Worm (Caenorhabditis elegans): Measurements from ENCODE around the gene nlp-28.

The nlp-28 gene

ce11 chrV:4005219-4005618, 17.5 kb downstream of the nlp-28 start, which contains the start of gene srh-8:
Gene srh-8 (plus strand): TSS chrV:4005519.
- TF ChIP-seq mbf-1 (tag; optimal IDR thresholded peaks at IDR 0.05) (no peak), ceh-82 (tag; optimal IDR thresholded peaks at IDR 0.05) (no peak), sma-9 (GFP tag; optimal IDR thresholded peaks at IDR 0.05) (no peak), sma-9 (tag; optimal IDR thresholded peaks at IDR 0.05) (no peak), sma-3 (GFP tag; optimal IDR thresholded peaks at IDR 0.05) (no peak), R02D3.7 (tag; optimal IDR thresholded peaks at IDR 0.05) (no peak)

DNA sequence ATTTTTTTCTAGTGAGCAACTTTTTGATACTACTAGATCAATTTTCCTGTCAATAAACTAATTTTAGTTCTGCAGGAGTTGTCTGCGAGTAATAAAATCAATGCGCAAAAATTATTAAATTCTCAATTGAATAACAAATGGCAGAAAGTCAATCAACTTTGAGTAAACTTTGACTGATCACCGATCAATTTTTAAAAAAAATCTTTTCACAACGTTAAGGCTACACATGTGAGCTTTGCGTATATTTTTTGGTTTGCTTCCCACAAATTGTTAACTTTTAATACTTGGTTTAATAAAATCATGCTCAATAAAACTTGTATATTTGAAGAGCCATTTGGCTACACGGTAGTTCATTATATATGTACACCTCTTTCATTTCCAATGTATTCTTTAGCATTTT, 20.2 kb downstream of the nlp-28 start, which contains the start of gene srh-7:
TSS of gene srh-7 (plus strand) at position 301 of the 400 bp plus-strand sequence.
- TF ChIP-seq nhr-6 (tag; optimal IDR thresholded peaks at IDR 0.05) (no peak), R02D3.7 (tag; optimal IDR thresholded peaks at IDR 0.05) (no peak), nhr-25 (tag; optimal IDR thresholded peaks at IDR 0.05) (no peak), alr-1 (tag; optimal IDR thresholded peaks at IDR 0.05) (no peak), lsy-2 (tag; optimal IDR thresholded peaks at IDR 0.05) (no peak), nhr-10 (tag; optimal IDR thresholded peaks at IDR 0.05) (no peak), unc-55 (GFP tag; optimal IDR thresholded peaks at IDR 0.05) (no peak), sma-9 (GFP tag; optimal IDR thresholded peaks at IDR 0.05) (no peak), sma-9 (tag; optimal IDR thresholded peaks at IDR 0.05) (no peak), snpc-4 (tag; optimal IDR thresholded peaks at IDR 0.05) (no peak), ZK546.5 (tag; optimal IDR thresholded peaks at IDR 0.05) (no peak)

DNA sequence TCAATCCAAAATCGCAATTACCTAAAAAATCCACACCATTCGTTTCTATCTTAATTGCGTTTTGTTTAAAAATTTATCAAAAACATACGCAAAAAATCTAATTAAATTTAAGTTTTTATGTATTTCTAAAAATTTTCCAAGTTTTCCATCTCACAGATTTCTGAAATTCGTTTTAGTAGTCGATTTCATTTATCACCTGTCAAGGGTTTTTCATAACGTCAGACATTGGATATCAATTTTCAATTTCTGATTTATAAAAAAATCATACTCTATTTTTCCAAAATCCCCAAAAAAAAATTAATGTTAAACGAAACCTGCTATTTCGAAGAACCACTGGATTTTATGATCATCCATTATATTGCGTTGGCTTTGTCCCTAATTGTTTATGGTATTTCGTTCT, 22.5 kb downstream of the nlp-28 start, which contains the start of gene srh-4:
TSS of gene srh-4 (plus strand) at position 301 of the 400 bp plus-strand sequence.
- TF ChIP-seq unc-55 (GFP tag; optimal IDR thresholded peaks at IDR 0.05) (no peak), R02D3.7 (tag; optimal IDR thresholded peaks at IDR 0.05) (no peak), ceh-82 (tag; optimal IDR thresholded peaks at IDR 0.05) (no peak), snpc-4 (tag; optimal IDR thresholded peaks at IDR 0.05) (no peak), lsy-2 (tag; optimal IDR thresholded peaks at IDR 0.05) (no peak), mbf-1 (tag; optimal IDR thresholded peaks at IDR 0.05) (no peak), F13H6.1 (tag; optimal IDR thresholded peaks at IDR 0.05) (no peak), nhr-11 (tag; optimal IDR thresholded peaks at IDR 0.05) (no peak), elt-1 (tag; optimal IDR thresholded peaks at IDR 0.05) (no peak), nhr-23 (tag; optimal IDR thresholded peaks at IDR 0.05) (no peak), lin-11 (tag; optimal IDR thresholded peaks at IDR 0.05) (no peak), nhr-10 (tag; optimal IDR thresholded peaks at IDR 0.05) (no peak), egl-27 (tag; optimal IDR thresholded peaks at IDR 0.05) (no peak)

- TF ChIP-seq peb-1 (tag; optimal IDR thresholded peaks at IDR 0.05) (no peak), ztf-4 (tag; optimal IDR thresholded peaks at IDR 0.05) (no peak), F13H6.1 (tag; optimal IDR thresholded peaks at IDR 0.05) (no peak), ama-1 (optimal IDR thresholded peaks at IDR 0.05) (no peak), aly-2 (tag; optimal IDR thresholded peaks at IDR 0.05) (no peak), ztf-1 (GFP tag; conservative IDR thresholded peaks at IDR 0.05) (no peak), unc-39 (tag; optimal IDR thresholded peaks at IDR 0.05) (no peak), mbf-1 (tag; optimal IDR thresholded peaks at IDR 0.05) (no peak)
These were observed 29.1 kb downstream of the nlp-28 start, which contains the start of gene srw-89 for ce11 chrV:4016780-4017179. Gene srw-89 (plus strand): TSS chrV:4017080.

- TF ChIP-seq fos-1 (tag; optimal IDR thresholded peaks at IDR 0.05) (no peak), blmp-1 (tag; optimal IDR thresholded peaks at IDR 0.05; ENCODE audit: insufficient read depth) (no peak), R02D3.7 (tag; optimal IDR thresholded peaks at IDR 0.05) (no peak), nhr-129 (tag; optimal IDR thresholded peaks at IDR 0.05) (no peak), snpc-4 (tag; optimal IDR thresholded peaks at IDR 0.05) (no peak), unc-55 (GFP tag; optimal IDR thresholded peaks at IDR 0.05) (no peak), lsy-2 (tag; optimal IDR thresholded peaks at IDR 0.05) (no peak), nhr-25 (tag; optimal IDR thresholded peaks at IDR 0.05) (no peak), lin-13 (GFP tag; optimal IDR thresholded peaks at IDR 0.05) (no peak), F13H6.1 (tag; optimal IDR thresholded peaks at IDR 0.05) (no peak), nhr-21 (tag; optimal IDR thresholded peaks at IDR 0.05) (no peak), ztf-4 (tag; optimal IDR thresholded peaks at IDR 0.05) (no peak), elt-3 (tag; optimal IDR thresholded peaks at IDR 0.05) (no peak), unc-62 (GFP tag; optimal IDR thresholded peaks at IDR 0.05) (no peak), elt-1 (tag; optimal IDR thresholded peaks at IDR 0.05) (no peak), egl-27 (tag; optimal IDR thresholded peaks at IDR 0.05) (no peak)
These were observed 30.9 kb downstream of the nlp-28 start for ce11 chrV:4018591-4018990.
